Worm (Caenorhabditis elegans) whole organism, late embryonic: ENCODE results near the gene gpa-17.

Source experiments
- K02D7.2 ChIP-seq: sonication (generic microtip); optimal IDR thresholded peaks from 2 replicates; lab custom pipeline; 2017; ENCODE audit warnings: mild to moderate bottlenecking, missing genetic modification characterization, missing compliant biosample characterization
- fkh-6 ChIP-seq: sonication (generic microtip); optimal IDR thresholded peaks from 2 replicates; lab custom pipeline; 2016; ENCODE audit warnings: missing genetic modification characterization, missing compliant biosample characterization
- mec-3 ChIP-seq: sonication (generic microtip); optimal IDR thresholded peaks from 2 replicates; lab custom pipeline; 2016; ENCODE audit warnings: borderline replicate concordance, missing genetic modification characterization, missing compliant biosample characterization
- nhr-11 ChIP-seq: fragments of 150-350 bp; optimal IDR thresholded peaks from 2 replicates; lab custom pipeline; 2014; ENCODE audit warnings: missing biosample characterization, missing genetic modification characterization
- pha-4 ChIP-seq: fragments of 150-350 bp; optimal IDR thresholded peaks from 2 replicates; lab custom pipeline; 2018; ENCODE audit warnings: missing biosample characterization, missing genetic modification reagents, missing genetic modification characterization
- rnt-1 ChIP-seq: sonication (generic microtip); optimal IDR thresholded peaks from 2 replicates; lab custom pipeline; 2016; ENCODE audit warnings: missing genetic modification characterization, missing compliant biosample characterization
- sox-4 ChIP-seq: sonication (generic microtip); optimal IDR thresholded peaks from 2 replicates; lab custom pipeline; 2017; ENCODE audit warnings: mild to moderate bottlenecking, missing genetic modification characterization, inconsistent platforms, missing compliant biosample characterization

DNA sequence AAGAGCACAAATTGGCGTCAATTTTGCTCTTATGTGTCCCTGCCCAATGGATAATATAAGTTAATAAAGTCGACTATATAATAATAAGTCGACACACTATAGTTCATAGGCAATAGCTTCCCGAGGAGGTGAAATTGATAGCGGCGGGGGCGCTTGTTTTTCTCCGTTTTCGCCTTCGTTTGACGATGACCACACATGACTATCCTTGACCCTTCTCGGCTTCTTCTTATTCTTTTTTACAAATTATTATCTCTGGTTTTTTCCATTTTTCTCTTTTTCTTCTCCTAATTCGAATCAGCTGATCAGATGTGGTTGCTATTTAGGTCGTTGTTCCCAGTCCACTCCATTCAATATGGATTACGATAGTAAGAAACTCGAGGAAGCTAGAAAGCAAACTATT, 42.3 kb downstream of the gpa-17 start, which contains the start of gene acbp-8:
- TF ChIP-seq sox-4 = no peak
- TF ChIP-seq pha-4 (tag; lab: Kevin White, UChicago) = no peak
- TF ChIP-seq fkh-6 (tag; lab: Kevin White, UChicago) = no peak
- TF ChIP-seq nhr-11 (tag; lab: Kevin White, UChicago) = no peak
- no peak for TF ChIP-seq K02D7.2 (tag; lab: Kevin White, UChicago)
- TF ChIP-seq rnt-1 (tag; lab: Kevin White, UChicago) = no peak
- TF ChIP-seq mec-3 (tag; lab: Kevin White, UChicago) = no peak
